Worm (Caenorhabditis elegans): ENCODE results near the gene Y25C1A.6.

Y25C1A.6 gene

ce11 chrII:3076915-3077314 lies 16.0 kb downstream of the Y25C1A.6 start, which contains the start of gene Y25C1A.8 (continued):
- TF ChIP-seq ceh-16 (tag; optimal IDR thresholded peaks at IDR 0.05), result no peak

- TF ChIP-seq ceh-9 (tag; optimal IDR thresholded peaks at IDR 0.05), result no peak
- TF ChIP-seq hmg-11 (tag; optimal IDR thresholded peaks at IDR 0.05), result no peak
- TF ChIP-seq mml-1 (tag; optimal IDR thresholded peaks at IDR 0.05), result no peak
- TF ChIP-seq egl-27 (tag; optimal IDR thresholded peaks at IDR 0.05), result no peak
- no peak for TF ChIP-seq daf-12 (tag; optimal IDR thresholded peaks at IDR 0.05)
- no peak for TF ChIP-seq snpc-4 (tag; optimal IDR thresholded peaks at IDR 0.05)
- no peak for TF ChIP-seq ztf-4 (tag; optimal IDR thresholded peaks at IDR 0.05)
- TF ChIP-seq nhr-11 (tag; optimal IDR thresholded peaks at IDR 0.05), result no peak
- no peak for TF ChIP-seq ztf-11 (tag; optimal IDR thresholded peaks at IDR 0.05)
- TF ChIP-seq fkh-10 (GFP tag; optimal IDR thresholded peaks at IDR 0.05), result no peak
These were observed 17.6 kb downstream of the Y25C1A.6 start, which contains the start of gene copb-1 for ce11 chrII:3078496-3078895. copb-1 (plus strand) TSS chrII:3078796.

- TF ChIP-seq sea-2 (GFP tag; optimal IDR thresholded peaks at IDR 0.05), result no peak
- no peak for TF ChIP-seq lin-15B (tag; optimal IDR thresholded peaks at IDR 0.05)
These were observed 26.3 kb downstream of the Y25C1A.6 start for ce11 chrII:3087134-3087533.

- TF ChIP-seq nhr-237 (tag; optimal IDR thresholded peaks at IDR 0.05) (no peak), nhr-43 (tag; optimal IDR thresholded peaks at IDR 0.05; ENCODE audit: poor library complexity, severe bottlenecking) (no peak), fkh-2 (tag; optimal IDR thresholded peaks at IDR 0.05) (no peak), fos-1 (tag; optimal IDR thresholded peaks at IDR 0.05) (no peak), egl-27 (tag; optimal IDR thresholded peaks at IDR 0.05) (no peak), nhr-67 (tag; optimal IDR thresholded peaks at IDR 0.05) (no peak), ceh-82 (tag; optimal IDR thresholded peaks at IDR 0.05) (no peak), pha-4 (tag; optimal IDR thresholded peaks at IDR 0.05) (no peak), ztf-4 (tag; optimal IDR thresholded peaks at IDR 0.05) (no peak), egl-5 (tag; optimal IDR thresholded peaks at IDR 0.05) (no peak), skn-1 (tag; optimal IDR thresholded peaks at IDR 0.05) (no peak), elt-1 (tag; optimal IDR thresholded peaks at IDR 0.05) (no peak), elt-3 (tag; optimal IDR thresholded peaks at IDR 0.05) (no peak), sea-2 (GFP tag; optimal IDR thresholded peaks at IDR 0.05) (no peak), nfya-1 (tag; optimal IDR thresholded peaks at IDR 0.05; ENCODE audit: insufficient read depth) (no peak)
These were observed 30.4 kb downstream of the Y25C1A.6 start, which contains the start of gene srg-21 for ce11 chrII:3091268-3091667. srg-21 (minus strand) TSS chrII:3091368.

- TF ChIP-seq ztf-11 (tag; optimal IDR thresholded peaks at IDR 0.05) (no peak), eor-1 (tag; optimal IDR thresholded peaks at IDR 0.05) (no peak), ZK546.5 (tag; optimal IDR thresholded peaks at IDR 0.05) (no peak), egl-27 (tag; optimal IDR thresholded peaks at IDR 0.05) (no peak), ztf-4 (tag; optimal IDR thresholded peaks at IDR 0.05) (no peak), nhr-76 (tag; optimal IDR thresholded peaks at IDR 0.05) (no peak), nfya-1 (tag; optimal IDR thresholded peaks at IDR 0.05; ENCODE audit: insufficient read depth) (no peak), ceh-82 (tag; optimal IDR thresholded peaks at IDR 0.05) (no peak), ceh-9 (tag; optimal IDR thresholded peaks at IDR 0.05) (no peak), nhr-67 (tag; optimal IDR thresholded peaks at IDR 0.05) (no peak), pqm-1 (tag; optimal IDR thresholded peaks at IDR 0.05) (no peak), nhr-28 (tag; optimal IDR thresholded peaks at IDR 0.05) (no peak), nhr-11 (tag; optimal IDR thresholded peaks at IDR 0.05) (no peak), zag-1 (tag; optimal IDR thresholded peaks at IDR 0.05) (no peak)
These were observed 32.5 kb downstream of the Y25C1A.6 start, which contains the start of gene srg-22 for ce11 chrII:3093352-3093751. srg-22 (minus strand) TSS chrII:3093452.

- no peak for TF ChIP-seq nhr-43 (tag; optimal IDR thresholded peaks at IDR 0.05; ENCODE audit: poor library complexity, severe bottlenecking)
- no peak for TF ChIP-seq ztf-4 (tag; optimal IDR thresholded peaks at IDR 0.05)
- TF ChIP-seq ztf-11 (tag; optimal IDR thresholded peaks at IDR 0.05), result no peak
- no peak for TF ChIP-seq ceh-28 (tag; optimal IDR thresholded peaks at IDR 0.05)
- no peak for TF ChIP-seq ceh-9 (tag; optimal IDR thresholded peaks at IDR 0.05)
- TF ChIP-seq fkh-10 (GFP tag; optimal IDR thresholded peaks at IDR 0.05), result no peak
- no peak for TF ChIP-seq pha-4 (tag; optimal IDR thresholded peaks at IDR 0.05)
- TF ChIP-seq daf-12 (tag; optimal IDR thresholded peaks at IDR 0.05), result no peak
- no peak for TF ChIP-seq tbx-2 (tag; optimal IDR thresholded peaks at IDR 0.05)
- TF ChIP-seq fkh-2 (tag; optimal IDR thresholded peaks at IDR 0.05), result no peak
- no peak for TF ChIP-seq nhr-28 (tag; optimal IDR thresholded peaks at IDR 0.05)
These were observed 35.2 kb downstream of the Y25C1A.6 start, which contains the start of gene srg-23 for ce11 chrII:3096060-3096459. srg-23 (minus strand) TSS chrII:3096160.

Data from whole organism, L3 larva.